Fruit fly (Drosophila melanogaster) whole organism, embryonic: ENCODE measurements around the gene Hez.

Experiments
- ATbp ChIP-seq: fragments of 200-800 bp; sonication (Bioruptor generic); optimal IDR thresholded peaks from 2 replicates; lab custom pipeline; 2017; ENCODE audit warnings: missing biosample characterization, mild to moderate bottlenecking, missing genetic modification characterization, missing genetic modification reagents
- Asciz ChIP-seq: fragments of 200-800 bp; sonication (Bioruptor generic); optimal IDR thresholded peaks from 2 replicates; lab custom pipeline; 2017; ENCODE audit warnings: missing biosample characterization, mild to moderate bottlenecking, missing genetic modification characterization, missing genetic modification reagents
- CG1024 ChIP-seq: fragments of 200-800 bp; sonication (Bioruptor generic); IDR thresholded peaks from 2 replicates; pipeline ENCODE4 v1.3.6; 2022; ENCODE audit warnings: missing biosample characterization, missing genetic modification characterization
- CG10267 ChIP-seq: fragments of 200-800 bp; sonication (Bioruptor generic); optimal IDR thresholded peaks from 2 replicates; lab custom pipeline; 2018; ENCODE audit warnings: missing biosample characterization, mild to moderate bottlenecking, missing genetic modification characterization, moderate library complexity
- CG10366 ChIP-seq: fragments of 200-800 bp; sonication (Bioruptor generic); IDR thresholded peaks from 2 replicates; pipeline ENCODE4 v1.3.6; 2022; ENCODE audit warnings: missing biosample characterization, missing genetic modification characterization
- CG11093 ChIP-seq: fragments of 200-800 bp; sonication (Bioruptor generic); IDR thresholded peaks from 3 replicates; pipeline ENCODE4 v1.3.6; 2022; ENCODE audit warnings: missing biosample characterization, missing genetic modification characterization
- CG11696 ChIP-seq: fragments of 200-800 bp; sonication (Bioruptor generic); IDR thresholded peaks from 2 replicates; pipeline ENCODE4 v1.3.6; 2022; ENCODE audit warnings: missing biosample characterization, missing genetic modification characterization
- CG12236 ChIP-seq: fragments of 200-800 bp; sonication (Bioruptor generic); optimal IDR thresholded peaks from 2 replicates; lab custom pipeline; 2016; ENCODE audit warnings: missing biosample characterization, missing genetic modification characterization
- CG15696 ChIP-seq: fragments of 200-800 bp; sonication (Bioruptor generic); optimal IDR thresholded peaks from 2 replicates; lab custom pipeline; 2019; ENCODE audit warnings: missing biosample characterization, mild to moderate bottlenecking, missing genetic modification characterization, moderate library complexity
- CG1792 ChIP-seq: fragments of 200-800 bp; sonication (Bioruptor generic); optimal IDR thresholded peaks from 2 replicates; lab custom pipeline; 2016; ENCODE audit warnings: missing biosample characterization, missing genetic modification characterization
- CG2889 ChIP-seq: fragments of 200-800 bp; sonication (Bioruptor generic); IDR thresholded peaks from 3 replicates; pipeline ENCODE4 v1.3.6; 2022; ENCODE audit warnings: missing biosample characterization, missing genetic modification characterization
- CG30020 ChIP-seq: fragments of 200-800 bp; optimal IDR thresholded peaks from 2 replicates; lab custom pipeline; 2019; ENCODE audit warnings: missing biosample characterization, mild to moderate bottlenecking, missing genetic modification characterization, moderate library complexity
- CG34422 ChIP-seq: fragments of 200-800 bp; sonication (Bioruptor generic); IDR thresholded peaks from 3 replicates; pipeline ENCODE4 v1.3.6; 2022; ENCODE audit warnings: missing biosample characterization, missing genetic modification characterization
- CG4328 ChIP-seq: fragments of 200-800 bp; sonication (Bioruptor generic); optimal IDR thresholded peaks from 3 replicates; lab custom pipeline; 2017; ENCODE audit warnings: missing biosample characterization, missing genetic modification reagents, missing genetic modification characterization
- CG7928 ChIP-seq: fragments of 200-800 bp; sonication (Bioruptor generic); optimal IDR thresholded peaks from 2 replicates; lab custom pipeline; 2017; ENCODE audit warnings: missing biosample characterization, mild to moderate bottlenecking, missing genetic modification characterization
- CG7963 ChIP-seq: fragments of 200-800 bp; sonication (Bioruptor generic); IDR thresholded peaks from 3 replicates; pipeline ENCODE4 v1.3.6; 2022; ENCODE audit warnings: missing biosample characterization, missing genetic modification characterization; ENCODE audit not compliant: partially characterized antibody
- CG8290 ChIP-seq, 3 experiments: fragments of 200-800 bp; sonication (Bioruptor generic); optimal IDR thresholded peaks; 2 replicates each; lab custom pipeline; 2016 to 2019; ENCODE audit warnings: missing biosample characterization in 3 of 3, missing genetic modification characterization in 3 of 3, mild to moderate bottlenecking in 2 of 3, moderate library complexity in 1 of 3
- CG8924 ChIP-seq: fragments of 200-800 bp; optimal IDR thresholded peaks from 3 replicates; lab custom pipeline; 2019; ENCODE audit warnings: missing biosample characterization, mild to moderate bottlenecking, missing genetic modification characterization, moderate library complexity
- CG9215 ChIP-seq: fragments of 200-800 bp; sonication (Bioruptor generic); IDR thresholded peaks from 2 replicates; pipeline ENCODE4 v1.3.6; 2022; ENCODE audit warnings: missing biosample characterization, missing genetic modification characterization
- Dip2 ChIP-seq: fragments of 200-800 bp; sonication (Bioruptor generic); IDR thresholded peaks from 2 replicates; pipeline ENCODE4 v1.3.6; 2022; ENCODE audit warnings: missing biosample characterization, missing genetic modification characterization
- Eip74EF ChIP-seq, 2 experiments: fragments of 200-800 bp in 1 of 2; fragments of >200 bp in 1 of 2; sonication (Bioruptor generic) in 1 of 2; optimal IDR thresholded peaks; 2 replicates each; lab custom pipeline; 2017 to 2019; ENCODE audit warnings: missing biosample characterization in 2 of 2, missing genetic modification characterization in 2 of 2, mild to moderate bottlenecking in 1 of 2, moderate library complexity in 1 of 2
- Elba2 ChIP-seq: fragments of 200-800 bp; sonication (Bioruptor generic); optimal IDR thresholded peaks from 3 replicates; lab custom pipeline; 2016; ENCODE audit warnings: missing biosample characterization, missing genetic modification characterization
- H15 ChIP-seq: fragments of 200-800 bp; sonication (Bioruptor generic); IDR thresholded peaks from 3 replicates; pipeline ENCODE4 v1.3.6; 2022; ENCODE audit warnings: missing biosample characterization, missing genetic modification characterization
- Hr51 ChIP-seq, 2 experiments: fragments of 200-800 bp; sonication (Bioruptor generic); optimal IDR thresholded peaks; 2 replicates in 1 of 2; 3 replicates in 1 of 2; lab custom pipeline; 2016 to 2018; ENCODE audit warnings: missing biosample characterization in 2 of 2, missing genetic modification characterization in 2 of 2, mild to moderate bottlenecking in 1 of 2, moderate library complexity in 1 of 2
- Max ChIP-seq: fragments of 200-800 bp; sonication (Bioruptor generic); optimal IDR thresholded peaks from 2 replicates; lab custom pipeline; 2016; ENCODE audit warnings: missing biosample characterization, mild to moderate bottlenecking, missing genetic modification characterization
- Med ChIP-seq: fragments of 200-800 bp; sonication (Bioruptor generic); peaks from one replicate; lab custom pipeline; 2016; ENCODE audit warnings: missing biosample characterization, missing genetic modification characterization, mild to moderate bottlenecking, inconsistent platforms, moderate library complexity
- NFAT ChIP-seq: fragments of 200-800 bp; sonication (Bioruptor generic); IDR thresholded peaks from 2 replicates; pipeline ENCODE4 v1.3.6; 2022; ENCODE audit warnings: missing biosample characterization, missing genetic modification characterization
- Opbp ChIP-seq: fragments of 200-800 bp; sonication (Bioruptor generic); IDR thresholded peaks from 3 replicates; pipeline ENCODE4 v1.3.6; 2022; ENCODE audit warnings: missing biosample characterization, missing genetic modification characterization; ENCODE audit not compliant: partially characterized antibody
- Sry-δ ChIP-seq: fragments of 200-800 bp; sonication (Bioruptor generic); optimal IDR thresholded peaks from 2 replicates; lab custom pipeline; 2016; ENCODE audit warnings: missing biosample characterization, missing genetic modification characterization
- al ChIP-seq: fragments of 200-800 bp; sonication (Bioruptor generic); IDR thresholded peaks from 2 replicates; pipeline ENCODE4 v1.3.6; 2022; ENCODE audit warnings: missing biosample characterization, missing genetic modification characterization
- caup ChIP-seq: fragments of 200-800 bp; sonication (Bioruptor generic); optimal IDR thresholded peaks from 3 replicates; lab custom pipeline; 2017; ENCODE audit warnings: missing biosample characterization, mild to moderate bottlenecking, missing genetic modification characterization, moderate library complexity; ENCODE audit not compliant: severe bottlenecking
- ems ChIP-seq: fragments of 200-800 bp; sonication (Bioruptor generic); optimal IDR thresholded peaks from 3 replicates; lab custom pipeline; 2016; ENCODE audit warnings: missing biosample characterization, missing genetic modification characterization
- esg ChIP-seq: fragments of 200-800 bp; sonication (Bioruptor generic); conservative IDR thresholded peaks from 2 replicates; pipeline ENCODE4 v1.3.6; 2022; ENCODE audit warnings: missing biosample characterization, missing genetic modification characterization
- eve ChIP-seq, 2 experiments: fragments of >200 bp; optimal IDR thresholded peaks; 2 replicates each; lab custom pipeline; 2017; ENCODE audit warnings: missing biosample characterization in 2 of 2, missing genetic modification characterization in 2 of 2
- ewg ChIP-seq: fragments of 200-800 bp; sonication (Bioruptor generic); optimal IDR thresholded peaks from 3 replicates; lab custom pipeline; 2017; ENCODE audit warnings: mild to moderate bottlenecking, missing biosample characterization, missing genetic modification reagents, missing genetic modification characterization
- fd102C ChIP-seq: fragments of 200-800 bp; sonication (Bioruptor generic); optimal IDR thresholded peaks from 2 replicates; lab custom pipeline; 2018; ENCODE audit warnings: missing biosample characterization, mild to moderate bottlenecking, missing genetic modification characterization, moderate library complexity
- gem ChIP-seq: fragments of 200-800 bp; sonication (Bioruptor generic); optimal IDR thresholded peaks from 2 replicates; lab custom pipeline; 2019; ENCODE audit warnings: missing biosample characterization, mild to moderate bottlenecking, missing genetic modification characterization, moderate library complexity
- grau ChIP-seq: fragments of 200-800 bp; optimal IDR thresholded peaks from 3 replicates; lab custom pipeline; 2019; ENCODE audit warnings: missing biosample characterization, mild to moderate bottlenecking, missing genetic modification characterization, moderate library complexity
- hb ChIP-seq: fragments of 200-800 bp; sonication (Bioruptor generic); IDR thresholded peaks from 3 replicates; pipeline ENCODE4 v1.3.6; 2022; ENCODE audit warnings: missing biosample characterization, missing genetic modification characterization; ENCODE audit not compliant: partially characterized antibody
- hkb ChIP-seq, 2 experiments: fragments of 200-800 bp in 1 of 2; fragments of >200 bp in 1 of 2; sonication (Bioruptor generic) in 1 of 2; IDR thresholded peaks in 1 of 2; optimal IDR thresholded peaks in 1 of 2; 2 replicates each; pipeline versions ENCODE4 v1.3.6 to Lab custom; 2017 to 2022; ENCODE audit warnings: missing biosample characterization in 1 of 2, missing genetic modification characterization in 1 of 2
- lab ChIP-seq: fragments of 200-800 bp; sonication (Bioruptor generic); optimal IDR thresholded peaks from 3 replicates; lab custom pipeline; 2017; ENCODE audit warnings: missing biosample characterization, missing genetic modification characterization, mild to moderate bottlenecking, moderate library complexity, missing genetic modification reagents
- maf-S ChIP-seq: fragments of 200-800 bp; sonication (Bioruptor generic); optimal IDR thresholded peaks from 2 replicates; lab custom pipeline; 2016; ENCODE audit warnings: missing biosample characterization, missing genetic modification characterization
- mam ChIP-seq: fragments of 200-800 bp; sonication (Bioruptor generic); optimal IDR thresholded peaks from 3 replicates; lab custom pipeline; 2016; ENCODE audit warnings: missing biosample characterization, missing genetic modification characterization
- row ChIP-seq: fragments of 200-800 bp; sonication (Bioruptor generic); IDR thresholded peaks from 3 replicates; pipeline ENCODE4 v1.3.6; 2022; ENCODE audit warnings: missing biosample characterization, missing genetic modification characterization
- seq ChIP-seq: fragments of 200-800 bp; sonication (Bioruptor generic); IDR thresholded peaks from 2 replicates; pipeline ENCODE4 v1.3.6; 2022; ENCODE audit warnings: missing biosample characterization, missing genetic modification characterization
- slbo ChIP-seq: fragments of 200-800 bp; sonication (Bioruptor generic); IDR thresholded peaks from 2 replicates; pipeline ENCODE4 v1.3.6; 2022; ENCODE audit warnings: missing biosample characterization, missing genetic modification characterization
- toy ChIP-seq: fragments of 200-800 bp; sonication (Bioruptor generic); IDR thresholded peaks from 2 replicates; pipeline ENCODE4 v1.3.6; 2022; ENCODE audit warnings: missing biosample characterization, missing genetic modification characterization
- tx ChIP-seq: fragments of 200-800 bp; sonication (Bioruptor generic); optimal IDR thresholded peaks from 2 replicates; lab custom pipeline; 2016; ENCODE audit warnings: missing biosample characterization, missing genetic modification characterization

The Hez gene

dm6 chr3L:9847420-9847977 lies 47.0 kb downstream of the Hez start (continued):
- TF ChIP-seq CG11093 (GFP tag; lab: Robert Waterston, UW) (0 out of 3 replicates have a peak, but pooled peaks have one; percentile 7), H15 (peak; percentile 37; the same call in 1 of the 3 replicates), Hr51 (GFP tag; optimal IDR thresholded peaks at IDR 0.05; lab: Kevin White, UChicago) (peak in 1 of 2 experiments; percentile 64), ewg (no peak), hb (no peak), CG11696 (peak; percentile 63; the same call in 1 of the 2 replicates), row (peak; percentile 79), CG8290 (GFP tag; optimal IDR thresholded peaks at IDR 0.05; lab: Kevin White, UChicago) (no peak), CG8290 (tag; optimal IDR thresholded peaks at IDR 0.05; lab: Kevin White, UChicago) (peak in 1 of 2 experiments; percentile 87), NFAT (GFP tag; lab: Robert Waterston, UW) (peak; percentile 74), CG1792 (GFP tag; lab: Kevin White, UChicago) (peak; percentile 10), lab (peak; percentile 76), grau (tag; lab: Kevin White, UChicago) (peak; percentile 65), Asciz (GFP tag; lab: Kevin White, UChicago) (peak; percentile 15), fd102C (GFP tag; lab: Kevin White, UChicago) (no peak), CG15696 (tag; lab: Kevin White, UChicago) (no peak), Sry-δ (GFP tag; lab: Kevin White, UChicago) (peak; percentile 2), CG12236 (GFP tag; lab: Kevin White, UChicago) (no peak), toy (GFP tag; lab: Robert Waterston, UW) (no peak), maf-S (GFP tag; lab: Kevin White, UChicago) (no peak), CG7928 (GFP tag; lab: Kevin White, UChicago) (peak; percentile 39), CG30020 (no peak), slbo (GFP tag; lab: Robert Waterston, UW) (peak; percentile 76), Opbp (GFP tag; lab: Robert Waterston, UW) (no peak), CG4328 (GFP tag; lab: Kevin White, UChicago) (peak; percentile 29), CG2889 (GFP tag; lab: Robert Waterston, UW) (no peak), ATbp (GFP tag; lab: Kevin White, UChicago) (no peak), mam (GFP tag; lab: Kevin White, UChicago) (peak; percentile 67), CG10366 (GFP tag; lab: Robert Waterston, UW) (peak; percentile 61), CG34422 (GFP tag; lab: Robert Waterston, UW) (no peak), Elba2 (no peak), gem (tag; lab: Kevin White, UChicago) (peak; percentile 65), CG10267 (tag; lab: Kevin White, UChicago) (no peak), CG8924 (tag; lab: Kevin White, UChicago) (peak; percentile 41), CG9215 (GFP tag; lab: Robert Waterston, UW) (peak; percentile 22; the same call in 1 of the 2 replicates), Eip74EF (GFP tag; optimal IDR thresholded peaks at IDR 0.05; lab: Kevin White, UChicago) (no peak), CG1024 (no peak), al (GFP tag; lab: Robert Waterston, UW) (peak; percentile 56; the same call in 1 of the 2 replicates), ems (peak; percentile 37), hkb (optimal IDR thresholded peaks at IDR 0.05; lab: Kevin White, UChicago) (no peak), hkb (GFP tag; IDR thresholded peaks at IDR 0.05; lab: Robert Waterston, UW) (peak; percentile 53; the same call in 1 of the 2 replicates), CG7963 (GFP tag; lab: Robert Waterston, UW) (no peak), eve (GFP tag; optimal IDR thresholded peaks at IDR 0.05; lab: Kevin White, UChicago) (no peak), seq (peak; percentile 49; the same call in 1 of the 2 replicates), tx (GFP tag; lab: Kevin White, UChicago) (peak; percentile 8), caup (GFP tag; lab: Kevin White, UChicago) (peak; percentile 64), Med (GFP tag; lab: Kevin White, UChicago) (peak; percentile 95), Max (no peak), Dip2 (GFP tag; lab: Robert Waterston, UW) (no peak), esg (GFP tag; lab: Robert Waterston, UW) (0 out of 2 replicates have a peak, but pooled peaks have one; percentile 28)
